Fruit fly (Drosophila melanogaster): Measurements from ENCODE around the gene Ibf1.

- TF ChIP-seq CG8478 (optimal IDR thresholded peaks at IDR 0.05) (no peak), CTCF (optimal IDR thresholded peaks at IDR 0.05) (no peak)
These were observed 18.2 kb upstream of the Ibf1 start, which contains the start of gene D1 for dm6 chr3R:9240554-9240953.
